Fruit fly (Drosophila melanogaster) whole organism, adult: Measurements from ENCODE around the gene SdhAL.

Source experiments
- CG1620 ChIP-seq: fragments of 200-800 bp; sonication (Bioruptor generic); optimal IDR thresholded peaks from 2 replicates; lab custom pipeline; 2016; ENCODE audit warnings: missing biosample characterization, missing genetic modification characterization
- CG7045 ChIP-seq: fragments of 200-800 bp; sonication (Bioruptor generic); optimal IDR thresholded peaks from 2 replicates; lab custom pipeline; 2017; ENCODE audit warnings: missing biosample characterization, mild to moderate bottlenecking, missing genetic modification characterization
- CG7101 ChIP-seq: fragments of 200-800 bp; sonication (Bioruptor generic); optimal IDR thresholded peaks from 2 replicates; lab custom pipeline; 2018; ENCODE audit warnings: missing biosample characterization, mild to moderate bottlenecking, missing genetic modification characterization, moderate library complexity
- Crg-1 ChIP-seq: fragments of 200-800 bp; sonication (Bioruptor generic); optimal IDR thresholded peaks from 2 replicates; lab custom pipeline; 2016; ENCODE audit warnings: missing biosample characterization, missing genetic modification characterization
- Mnt ChIP-seq: fragments of 200-800 bp; sonication (Bioruptor generic); optimal IDR thresholded peaks from 2 replicates; lab custom pipeline; 2016; ENCODE audit warnings: missing biosample characterization, mild to moderate bottlenecking, missing genetic modification characterization
- cic ChIP-seq: fragments of 200-800 bp; sonication (Bioruptor generic); optimal IDR thresholded peaks from 2 replicates; lab custom pipeline; 2017; ENCODE audit warnings: missing biosample characterization, mild to moderate bottlenecking, missing genetic modification characterization, moderate library complexity

dm6 chr3L:11918217-11918616 lies 6.3 kb downstream of the SdhAL start:
- no peak for TF ChIP-seq Mnt (GFP tag; lab: Kevin White, UChicago)
- TF ChIP-seq CG7101 (tag; lab: Kevin White, UChicago): no peak
- TF ChIP-seq Crg-1: no peak
- TF ChIP-seq CG7045 (GFP tag; lab: Kevin White, UChicago): no peak
- TF ChIP-seq cic: no peak
- TF ChIP-seq CG1620 (GFP tag; lab: Kevin White, UChicago): no peak
